Worm (Caenorhabditis elegans): ENCODE data around the gene scrm-5.
"Not testable (repeated sequence)": the region's sequence is repeated elsewhere in the genome, so short reads cannot be mapped to it uniquely, and the experiment has no call there.

DNA sequence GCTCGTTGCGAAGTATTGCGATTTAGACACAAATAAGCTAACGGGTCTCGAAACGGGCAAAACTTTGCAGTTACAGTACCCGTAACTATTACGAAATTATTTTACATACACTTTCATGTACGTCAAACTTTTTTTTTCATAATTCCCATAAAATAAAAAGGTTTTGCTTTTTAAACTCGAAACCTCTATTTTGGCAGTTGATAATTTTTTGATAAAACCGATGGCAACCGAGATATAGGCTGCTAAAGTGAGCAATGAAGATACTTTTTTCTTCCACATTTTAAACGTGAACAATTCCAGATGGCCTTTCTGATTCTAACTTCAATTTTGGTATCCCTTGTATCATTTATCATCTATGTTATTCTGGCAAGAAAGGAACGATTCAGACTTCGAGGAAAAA, 34.9 kb downstream of the scrm-5 start, which contains the start of gene cyp-25A6:
- not testable (repeated sequence) for TF ChIP-seq flt-1 (GFP tag; IDR thresholded peaks at IDR 0.05); tab-1 (GFP tag; IDR thresholded peaks at IDR 0.05); cog-1 (tag; optimal IDR thresholded peaks at IDR 0.05); ztf-29 (GFP tag; IDR thresholded peaks at IDR 0.05)
